Worm (Caenorhabditis elegans) whole organism, L4 larva: ENCODE results near the gene oac-22.

Source experiments
- F44E2.7 ChIP-seq: fragments of 200-800 bp; sonication (Bioruptor generic); IDR thresholded peaks from 2 replicates; pipeline ENCODE4 v2.1.2; 2022; ENCODE audit warnings: missing genetic modification characterization, missing compliant biosample characterization
- Y75B8A.6 ChIP-seq: fragments of 200-800 bp; sonication (Bioruptor generic); IDR thresholded peaks from 2 replicates; pipeline ENCODE4 v1.3.6; 2022; ENCODE audit warnings: missing genetic modification reagents, missing genetic modification characterization, missing compliant biosample characterization
- ZK337.2 ChIP-seq: fragments of 200-800 bp; sonication (Bioruptor generic); IDR thresholded peaks from 2 replicates; pipeline ENCODE4 v1.3.6; 2022; ENCODE audit warnings: missing genetic modification reagents, missing genetic modification characterization, missing compliant biosample characterization
- aha-1 ChIP-seq: fragments of 150-350 bp; peaks from one replicate; lab custom pipeline; 2014; ENCODE audit warnings: missing biosample characterization, missing genetic modification characterization
- aly-2 ChIP-seq: sonication (generic microtip); optimal IDR thresholded peaks from 2 replicates; lab custom pipeline; 2018; ENCODE audit warnings: missing biosample characterization, missing genetic modification characterization
- ceh-28 ChIP-seq: fragments of 150-350 bp; optimal IDR thresholded peaks from 2 replicates; lab custom pipeline; 2014; ENCODE audit warnings: missing biosample characterization, missing genetic modification reagents, missing genetic modification characterization
- ceh-44 ChIP-seq: fragments of 200-800 bp; sonication (Bioruptor generic); IDR thresholded peaks from 2 replicates; pipeline ENCODE4 v1.3.6; 2022; ENCODE audit warnings: missing genetic modification reagents, missing genetic modification characterization, missing compliant biosample characterization
- ceh-82 ChIP-seq: sonication (generic microtip); optimal IDR thresholded peaks from 2 replicates; lab custom pipeline; 2017; ENCODE audit warnings: missing biosample characterization, missing genetic modification characterization
- daf-16 ChIP-seq, 3 experiments: sonication (generic microtip); optimal IDR thresholded peaks; 2 replicates each; lab custom pipeline; 2016 to 2017; ENCODE audit warnings: missing genetic modification characterization in 3 of 3, missing genetic modification reagents in 3 of 3, mild to moderate bottlenecking in 2 of 3, missing compliant biosample characterization in 2 of 3, missing biosample characterization in 1 of 3, moderate library complexity in 1 of 3
- daf-19 ChIP-seq: fragments of 200-800 bp; sonication (Bioruptor generic); conservative IDR thresholded peaks from 2 replicates; pipeline ENCODE4 v1.3.6; 2022; ENCODE audit warnings: missing genetic modification characterization, missing compliant biosample characterization
- daf-8 ChIP-seq: fragments of 200-800 bp; sonication (Bioruptor generic); IDR thresholded peaks from 2 replicates; pipeline ENCODE4 v1.3.6; 2022; ENCODE audit warnings: missing genetic modification characterization, missing compliant biosample characterization
- dmd-6 ChIP-seq: fragments of 200-800 bp; sonication (Bioruptor generic); IDR thresholded peaks from 2 replicates; pipeline ENCODE4 v1.3.6; 2022; ENCODE audit warnings: missing genetic modification reagents, missing genetic modification characterization, missing compliant biosample characterization
- dmd-9 ChIP-seq: fragments of 200-800 bp; sonication (Bioruptor generic); IDR thresholded peaks from 2 replicates; pipeline ENCODE4 v1.3.6; 2022; ENCODE audit warnings: missing genetic modification reagents, missing genetic modification characterization, missing compliant biosample characterization
- dpl-1 ChIP-seq: fragments of 150-350 bp; optimal IDR thresholded peaks from 2 replicates; lab custom pipeline; 2014; ENCODE audit warnings: missing biosample characterization, missing genetic modification reagents, missing genetic modification characterization
- duxl-1 ChIP-seq: sonication (generic microtip); optimal IDR thresholded peaks from 2 replicates; lab custom pipeline; 2016; ENCODE audit warnings: mild to moderate bottlenecking, missing genetic modification characterization, moderate library complexity, missing compliant biosample characterization; ENCODE audit not compliant: poor library complexity
- dve-1 ChIP-seq: sonication (generic microtip); optimal IDR thresholded peaks from 2 replicates; lab custom pipeline; 2017; ENCODE audit warnings: antibody characterized with exemption, mild to moderate bottlenecking, missing genetic modification characterization, missing compliant biosample characterization; ENCODE audit not compliant: insufficient read depth
- hif-1 ChIP-seq, 2 experiments: sonication (generic microtip); optimal IDR thresholded peaks; 2 replicates each; lab custom pipeline; 2016 to 2017; ENCODE audit warnings: missing compliant biosample characterization in 2 of 2, missing genetic modification characterization in 2 of 2, missing genetic modification reagents in 2 of 2, missing genotype in 2 of 2, mild to moderate bottlenecking in 1 of 2
- hlh-11 ChIP-seq: fragments of 200-800 bp; sonication (Bioruptor generic); optimal IDR thresholded peaks from 2 replicates; lab custom pipeline; 2018; ENCODE audit warnings: mild to moderate bottlenecking, missing genetic modification characterization, missing compliant biosample characterization
- hlh-30 ChIP-seq: sonication (generic microtip); optimal IDR thresholded peaks from 2 replicates; lab custom pipeline; 2017; ENCODE audit warnings: antibody characterized with exemption, mild to moderate bottlenecking, missing genetic modification characterization, missing compliant biosample characterization; ENCODE audit not compliant: insufficient read depth
- lin-15B ChIP-seq: fragments of 150-350 bp; sonication (generic microtip); optimal IDR thresholded peaks from 3 replicates; lab custom pipeline; 2014; ENCODE audit warnings: missing biosample characterization, missing genetic modification characterization
- lin-39 ChIP-seq: fragments of 150-350 bp; optimal IDR thresholded peaks from 2 replicates; lab custom pipeline; 2014; ENCODE audit warnings: missing biosample characterization, missing genetic modification reagents, missing genetic modification characterization
- nhr-10 ChIP-seq: fragments of 150-350 bp; optimal IDR thresholded peaks from 2 replicates; lab custom pipeline; 2014; ENCODE audit warnings: missing biosample characterization, missing genetic modification characterization
- nhr-102 ChIP-seq: sonication (generic microtip); optimal IDR thresholded peaks from 2 replicates; lab custom pipeline; 2016; ENCODE audit warnings: mild to moderate bottlenecking, missing genetic modification characterization, moderate library complexity, missing compliant biosample characterization
- nhr-11 ChIP-seq: fragments of 150-350 bp; optimal IDR thresholded peaks from 2 replicates; lab custom pipeline; 2014; ENCODE audit warnings: missing biosample characterization, missing genetic modification characterization
- nhr-25 ChIP-seq: sonication (generic microtip); optimal IDR thresholded peaks from 2 replicates; lab custom pipeline; 2017; ENCODE audit warnings: missing genetic modification characterization, mild to moderate bottlenecking, missing compliant biosample characterization, antibody characterized with exemption, moderate library complexity, borderline replicate concordance; ENCODE audit not compliant: insufficient read depth
- nhr-28 ChIP-seq: fragments of 150-350 bp; optimal IDR thresholded peaks from 2 replicates; lab custom pipeline; 2014; ENCODE audit warnings: missing biosample characterization, missing genetic modification characterization
- nhr-77 ChIP-seq: fragments of 150-350 bp; optimal IDR thresholded peaks from 2 replicates; lab custom pipeline; 2014; ENCODE audit warnings: missing biosample characterization, missing genetic modification characterization
- pha-4 ChIP-seq, 2 experiments: fragments of 150-350 bp in 1 of 2; fragments of 200-800 bp in 1 of 2; sonication (Bioruptor generic) in 1 of 2; IDR thresholded peaks in 1 of 2; optimal IDR thresholded peaks in 1 of 2; 2 replicates each; pipeline versions ENCODE4 v1.3.6 to Lab custom; 2014 to 2022; ENCODE audit warnings: missing genetic modification characterization in 2 of 2, missing genetic modification reagents in 2 of 2, missing biosample characterization in 1 of 2, missing compliant biosample characterization in 1 of 2
- php-3 ChIP-seq: fragments of 200-800 bp; sonication (Bioruptor generic); IDR thresholded peaks from 2 replicates; pipeline ENCODE4 v1.3.6; 2022; ENCODE audit warnings: missing genetic modification reagents, missing genetic modification characterization, missing compliant biosample characterization
- pqm-1 ChIP-seq: sonication (generic microtip); optimal IDR thresholded peaks from 2 replicates; lab custom pipeline; 2017; ENCODE audit warnings: missing biosample characterization, missing genetic modification characterization
- rbr-2 ChIP-seq: sonication (generic microtip); optimal IDR thresholded peaks from 2 replicates; lab custom pipeline; 2016; ENCODE audit warnings: missing genotype, missing genetic modification characterization, missing compliant biosample characterization
- set-16 ChIP-seq: fragments of 200-800 bp; sonication (Bioruptor generic); IDR thresholded peaks from 2 replicates; pipeline ENCODE4 v1.3.6; 2022; ENCODE audit warnings: missing genetic modification reagents, missing genetic modification characterization, missing compliant biosample characterization
- unc-62 ChIP-seq, 3 experiments: fragments of 150-350 bp in 1 of 3; sonication (generic microtip); optimal IDR thresholded peaks in 2 of 3; peaks in 1 of 3; 1 replicate in 1 of 3; 2 replicates in 2 of 3; lab custom pipeline; 2014 to 2017; ENCODE audit warnings: missing biosample characterization in 3 of 3, missing genetic modification characterization in 3 of 3, missing genetic modification reagents in 3 of 3, missing genotype in 1 of 3
- zfp-3 ChIP-seq: fragments of 200-800 bp; sonication (Bioruptor generic); conservative IDR thresholded peaks from 2 replicates; pipeline ENCODE4 v1.3.6; 2022; ENCODE audit warnings: missing genetic modification reagents, missing genetic modification characterization, missing compliant biosample characterization

Gene oac-22

DNA sequence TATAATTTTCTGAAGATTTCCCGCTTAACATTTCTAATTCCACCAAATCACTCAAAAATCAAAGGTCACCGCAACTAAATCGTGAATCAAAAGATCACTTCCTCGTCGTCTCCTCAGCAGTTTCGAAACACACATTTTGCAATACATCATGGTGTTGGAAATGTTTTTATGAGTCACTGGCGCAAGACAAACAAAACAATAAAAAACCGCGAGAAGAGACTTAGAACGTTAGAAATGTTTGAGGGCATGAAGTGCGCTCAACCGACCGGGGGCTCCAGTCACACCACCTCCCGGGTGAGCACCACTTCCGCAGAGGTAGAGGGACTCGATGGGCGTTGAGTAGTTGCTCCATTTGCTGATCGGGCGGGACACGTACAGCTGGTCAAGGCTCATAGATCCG lies 10.2 kb upstream of the oac-22 start (continued):
- TF ChIP-seq php-3 (GFP tag; lab: Robert Waterston, UW) (peak; percentile 70), lin-39 (no peak), daf-8 (GFP tag; lab: Robert Waterston, UW) (no peak), dmd-9 (no peak), pqm-1 (peak; percentile 24), nhr-28 (tag; lab: Kevin White, UChicago) (peak; percentile 7), hif-1 (tag; optimal IDR thresholded peaks at IDR 0.05; lab: Kevin White, UChicago) (peak in 1 of 2 experiments; percentile 41), Y75B8A.6 (GFP tag; lab: Robert Waterston, UW) (no peak), daf-16 (GFP tag; optimal IDR thresholded peaks at IDR 0.05; lab: Kevin White, UChicago) (peak in 1 of 2 experiments; percentile 7), daf-16 (tag; optimal IDR thresholded peaks at IDR 0.05; lab: Kevin White, UChicago) (peak; percentile 78), lin-15B (tag; lab: Kevin White, UChicago) (no peak), set-16 (GFP tag; lab: Robert Waterston, UW) (peak; percentile 57), dve-1 (tag; lab: Kevin White, UChicago) (peak; percentile 70), aly-2 (tag; lab: Kevin White, UChicago) (no peak), rbr-2 (tag; lab: Kevin White, UChicago) (peak; percentile 17), nhr-77 (tag; lab: Kevin White, UChicago) (no peak), nhr-102 (no peak), pha-4 (GFP tag; IDR thresholded peaks at IDR 0.05; lab: Robert Waterston, UW) (no peak), pha-4 (tag; optimal IDR thresholded peaks at IDR 0.05; lab: Kevin White, UChicago) (peak; percentile 38), dpl-1 (no peak), nhr-11 (tag; lab: Kevin White, UChicago) (no peak), ceh-82 (tag; lab: Kevin White, UChicago) (no peak), nhr-10 (tag; lab: Kevin White, UChicago) (no peak), ceh-28 (tag; lab: Kevin White, UChicago) (no peak), dmd-6 (GFP tag; lab: Robert Waterston, UW) (peak; percentile 73)

DNA sequence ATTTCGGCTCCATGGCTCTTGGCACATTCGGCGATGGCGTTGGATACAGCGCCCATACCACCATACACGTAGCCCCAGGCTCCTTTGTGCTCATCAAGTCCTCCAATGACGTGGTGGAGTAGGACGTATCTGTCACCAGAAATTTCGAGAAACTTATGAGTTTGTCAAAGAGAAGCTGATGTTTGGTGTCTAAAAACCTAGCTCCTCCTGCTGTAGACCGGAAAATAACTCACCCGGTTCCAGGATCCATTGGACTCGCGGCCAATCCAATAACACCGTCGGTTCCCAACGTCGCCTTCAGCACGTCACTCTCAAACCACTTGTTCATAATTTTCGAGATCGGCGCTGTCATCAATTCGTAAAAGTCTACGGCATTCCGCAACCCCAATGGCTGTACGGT lies 8.5 kb upstream of the oac-22 start:
- TF ChIP-seq nhr-25 (tag; lab: Kevin White, UChicago) (no peak), aha-1 (tag; lab: Kevin White, UChicago) (peak; percentile 91), ZK337.2 (GFP tag; lab: Robert Waterston, UW) (no peak), unc-62 (GFP tag; optimal IDR thresholded peaks at IDR 0.05 in 1 of 2; lab: Kevin White, UChicago) (peak in 1 of 2 experiments; percentile 67), unc-62 (tag; optimal IDR thresholded peaks at IDR 0.05; lab: Kevin White, UChicago) (no peak)

DNA sequence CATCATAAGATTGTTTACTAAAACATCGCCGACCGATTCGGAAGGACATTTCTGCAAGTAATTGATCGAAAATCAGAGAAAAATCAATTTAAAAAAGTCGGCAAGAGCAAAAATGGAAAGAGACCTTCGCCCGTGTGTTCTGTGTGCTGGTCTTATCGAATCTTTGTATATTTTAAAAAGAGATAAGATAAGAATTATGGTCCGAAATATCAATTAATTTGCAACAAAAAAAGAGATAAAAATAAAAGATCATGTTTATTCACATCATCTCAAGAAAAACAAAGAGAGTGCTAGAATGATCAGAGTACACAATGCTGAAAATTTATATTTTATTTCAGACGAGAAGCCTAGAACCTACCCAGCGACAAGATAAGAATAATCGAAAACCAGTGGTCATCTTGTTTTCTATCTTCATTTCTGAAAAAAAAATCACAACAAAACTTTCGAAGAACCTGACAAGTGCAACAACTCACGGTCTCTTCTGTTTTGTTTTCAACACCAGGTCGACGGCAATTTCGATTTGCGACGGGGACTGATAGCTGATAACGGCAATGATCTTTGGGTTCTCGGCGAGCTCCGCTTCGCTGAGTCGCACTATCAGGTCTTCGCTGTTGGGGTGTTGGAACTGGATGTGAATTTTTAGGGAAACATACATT lies 7.1 kb upstream of the oac-22 start, which contains the start of gene F37C4.6:
TSS of gene F37C4.6 (minus strand) at position 51 of the 656 bp plus-strand sequence.
- no peak for TF ChIP-seq Y75B8A.6 (GFP tag; lab: Robert Waterston, UW)
- no peak for TF ChIP-seq daf-16 (GFP tag; optimal IDR thresholded peaks at IDR 0.05; lab: Kevin White, UChicago)
- TF ChIP-seq daf-16 (tag; optimal IDR thresholded peaks at IDR 0.05; lab: Kevin White, UChicago) = peak; percentile 85
- no peak for TF ChIP-seq rbr-2 (tag; lab: Kevin White, UChicago)
- TF ChIP-seq dpl-1 = no peak
- peak; percentile 9 for TF ChIP-seq nhr-28 (tag; lab: Kevin White, UChicago)
- no peak for TF ChIP-seq F44E2.7 (GFP tag; lab: Robert Waterston, UW)
- TF ChIP-seq pqm-1 = peak; percentile 18
- TF ChIP-seq zfp-3 = no peak
- no peak for TF ChIP-seq duxl-1 (tag; lab: Kevin White, UChicago)
- TF ChIP-seq ceh-44 (GFP tag; lab: Robert Waterston, UW) = no peak
- TF ChIP-seq hlh-11 = peak; percentile 49
- TF ChIP-seq dmd-6 (GFP tag; lab: Robert Waterston, UW) = peak; percentile 14; the same call in 1 of the 2 replicates
- no peak for TF ChIP-seq daf-19 (GFP tag; lab: Robert Waterston, UW)
- TF ChIP-seq hlh-30 (tag; lab: Kevin White, UChicago) = no peak
